Fruit fly (Drosophila melanogaster) whole organism, wandering third instar larva: Measurements from ENCODE around the gene mora.
A peak's percentile ranks its signal among the peaks of the same experiment; 100 is the strongest.

ENCODE experiments used
- Abd-B ChIP-seq: fragments of >200 bp; optimal IDR thresholded peaks from 2 replicates; lab custom pipeline; 2017; ENCODE audit warnings: missing biosample characterization, missing genetic modification characterization
- CG32264 ChIP-seq: fragments of 200-800 bp; sonication (Bioruptor generic); optimal IDR thresholded peaks from 2 replicates; lab custom pipeline; 2016; ENCODE audit warnings: missing biosample characterization, missing genetic modification characterization
- Dif ChIP-seq: fragments of 200-275, 200-300 bp; sonication (Bioruptor generic); optimal IDR thresholded peaks from 2 replicates; lab custom pipeline; 2018; ENCODE audit warnings: missing biosample characterization, missing genetic modification characterization; ENCODE audit not compliant: partially characterized antibody
- GATAd ChIP-seq: sonication (Bioruptor generic); optimal IDR thresholded peaks from 2 replicates; lab custom pipeline; 2016; ENCODE audit warnings: missing biosample characterization, missing genetic modification characterization
- HLH106 ChIP-seq: fragments of 200-800 bp; optimal IDR thresholded peaks from 3 replicates; lab custom pipeline; 2019; ENCODE audit warnings: missing biosample characterization, mild to moderate bottlenecking, missing genetic modification characterization, moderate library complexity
- Mio ChIP-seq: sonication (Bioruptor generic); optimal IDR thresholded peaks from 2 replicates; lab custom pipeline; 2016; ENCODE audit warnings: missing biosample characterization, missing genetic modification characterization
- Myc ChIP-seq: fragments of >200 bp; optimal IDR thresholded peaks from 2 replicates; lab custom pipeline; 2017
- Sp1 ChIP-seq: fragments of 200-800 bp; sonication (Bioruptor generic); optimal IDR thresholded peaks from 3 replicates; lab custom pipeline; 2019; ENCODE audit warnings: missing biosample characterization, mild to moderate bottlenecking, missing genetic modification characterization, moderate library complexity
- h ChIP-seq: fragments of 200-800 bp; sonication (Bioruptor generic); optimal IDR thresholded peaks from 3 replicates; lab custom pipeline; 2016; ENCODE audit warnings: missing biosample characterization, mild to moderate bottlenecking, missing genetic modification characterization
- jim ChIP-seq: fragments of 175-275, 200-325 bp; sonication (Bioruptor generic); optimal IDR thresholded peaks from 2 replicates; lab custom pipeline; 2016; ENCODE audit warnings: missing biosample characterization, mild to moderate bottlenecking, missing genetic modification characterization
- psq ChIP-seq: fragments of 200-800 bp; sonication (Bioruptor generic); optimal IDR thresholded peaks from 3 replicates; lab custom pipeline; 2017; ENCODE audit warnings: missing biosample characterization, mild to moderate bottlenecking, missing genetic modification characterization, moderate library complexity
- sage ChIP-seq: fragments of 200-800 bp; sonication (Bioruptor generic); optimal IDR thresholded peaks from 2 replicates; lab custom pipeline; 2016; ENCODE audit warnings: missing biosample characterization, mild to moderate bottlenecking, missing genetic modification characterization
- tai ChIP-seq: sonication (Bioruptor generic); optimal IDR thresholded peaks from 2 replicates; lab custom pipeline; 2016; ENCODE audit warnings: missing biosample characterization, missing genetic modification characterization
- woc ChIP-seq: sonication (Bioruptor generic); optimal IDR thresholded peaks from 2 replicates; lab custom pipeline; 2016; ENCODE audit warnings: missing biosample characterization, mild to moderate bottlenecking, missing genetic modification characterization

DNA sequence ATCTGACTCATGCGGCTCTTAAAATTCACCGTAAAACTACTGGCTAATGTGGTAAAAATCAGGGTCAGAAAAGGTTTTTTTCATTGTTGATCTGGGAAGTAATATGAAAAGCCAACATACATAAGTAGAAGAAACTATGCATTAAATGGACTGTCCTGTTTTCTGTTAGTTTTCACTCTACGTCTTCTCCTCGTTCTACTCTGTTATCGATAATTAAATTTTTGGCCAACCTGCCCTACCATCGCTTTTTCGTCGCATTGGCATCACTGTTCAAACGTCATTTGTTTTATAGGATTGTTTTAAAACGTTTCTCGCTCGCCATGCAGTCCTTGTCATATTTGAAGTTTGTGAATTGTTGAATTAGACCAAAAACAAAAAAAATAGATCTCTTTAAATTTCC is 48.6 kb downstream of the mora start:
- TF ChIP-seq Dif (no peak), jim (GFP tag; lab: Kevin White, UChicago) (no peak), CG32264 (GFP tag; lab: Kevin White, UChicago) (no peak), GATAd (GFP tag; lab: Kevin White, UChicago) (no peak), Sp1 (no peak), HLH106 (tag; lab: Kevin White, UChicago) (no peak), Abd-B (GFP tag; lab: Kevin White, UChicago) (no peak), sage (GFP tag; lab: Kevin White, UChicago) (no peak), woc (GFP tag; lab: Kevin White, UChicago) (no peak), Myc (lab: Kevin White, UChicago) (no peak), Mio (no peak), psq (GFP tag; lab: Kevin White, UChicago) (peak; percentile 54), tai (no peak), h (GFP tag; lab: Kevin White, UChicago) (no peak)
